Worm (Caenorhabditis elegans) whole organism, midembryonic: Measurements from ENCODE around the gene F49C12.7.
A peak's percentile ranks its signal among the peaks of the same experiment; 100 is the strongest.

Experiments used
- T22C8.4 ChIP-seq: fragments of 200-800 bp; sonication (Bioruptor generic); IDR thresholded peaks from 2 replicates; pipeline ENCODE4 v1.3.6; 2022; ENCODE audit warnings: missing genetic modification characterization, missing compliant biosample characterization
- cog-1 ChIP-seq: sonication (generic microtip); optimal IDR thresholded peaks from 2 replicates; lab custom pipeline; 2016; ENCODE audit warnings: missing genetic modification characterization, missing compliant biosample characterization
- flt-1 ChIP-seq: fragments of 200-800 bp; sonication (Bioruptor generic); IDR thresholded peaks from 2 replicates; pipeline ENCODE4 v1.3.6; 2022; ENCODE audit warnings: missing genetic modification characterization, missing compliant biosample characterization
- klf-2 ChIP-seq: fragments of 200-800 bp; sonication (Bioruptor generic); conservative IDR thresholded peaks from 2 replicates; pipeline ENCODE4 v1.3.6; 2022; ENCODE audit warnings: missing genetic modification reagents, missing genetic modification characterization, missing compliant biosample characterization
- med-1 ChIP-seq: sonication (generic microtip); optimal IDR thresholded peaks from 2 replicates; lab custom pipeline; 2017; ENCODE audit warnings: missing genetic modification characterization, mild to moderate bottlenecking, missing compliant biosample characterization, antibody characterized with exemption, missing genetic modification reagents; ENCODE audit not compliant: insufficient read depth
- ref-1 ChIP-seq: fragments of 200-800 bp; sonication (Bioruptor generic); conservative IDR thresholded peaks from 2 replicates; pipeline ENCODE4 v1.3.6; 2022; ENCODE audit warnings: missing genetic modification reagents, missing genetic modification characterization, missing compliant biosample characterization
- tab-1 ChIP-seq: fragments of 200-800 bp; sonication (Bioruptor generic); IDR thresholded peaks from 2 replicates; pipeline ENCODE4 v1.3.6; 2022; ENCODE audit warnings: missing genetic modification characterization, missing compliant biosample characterization
- ztf-23 ChIP-seq: fragments of 200-800 bp; sonication (Bioruptor generic); IDR thresholded peaks from 2 replicates; pipeline ENCODE4 v1.3.6; 2022; ENCODE audit warnings: missing genetic modification reagents, missing genetic modification characterization, missing compliant biosample characterization
- ztf-29 ChIP-seq: fragments of 200-800 bp; sonication (Bioruptor generic); IDR thresholded peaks from 2 replicates; pipeline ENCODE4 v1.3.6; 2022; ENCODE audit warnings: missing genetic modification reagents, missing genetic modification characterization, missing compliant biosample characterization

The F49C12.7 gene

DNA sequence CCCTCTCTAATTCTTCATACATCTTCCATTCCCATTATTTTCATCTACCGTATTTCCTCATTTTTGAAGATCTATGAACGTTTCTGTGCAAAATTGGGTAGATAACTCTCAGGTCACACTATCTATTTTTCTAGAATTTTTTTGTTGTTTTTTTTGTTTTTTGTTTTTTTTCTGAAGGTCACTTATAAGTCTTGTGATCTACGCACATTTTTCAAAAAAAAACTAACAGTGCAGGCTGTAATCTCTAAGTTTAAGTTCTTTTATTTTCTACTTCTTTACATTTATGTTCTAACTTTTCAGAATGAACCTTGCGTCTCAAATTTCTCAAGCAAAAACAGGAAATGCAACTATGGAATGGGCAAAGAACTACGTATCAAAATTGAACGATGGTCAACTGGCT is 42.9 kb downstream of the F49C12.7 start, which contains the start of gene flh-3:
TSS of gene flh-3 (plus strand) at position 301 of the 400 bp plus-strand sequence.
- TF ChIP-seq klf-2 (GFP tag; lab: Robert Waterston, UW) (no peak), T22C8.4 (no peak), med-1 (no peak), flt-1 (GFP tag; lab: Robert Waterston, UW) (no peak), tab-1 (no peak), ztf-29 (GFP tag; lab: Robert Waterston, UW) (no peak), ztf-23 (GFP tag; lab: Robert Waterston, UW) (no peak), cog-1 (tag; lab: Kevin White, UChicago) (no peak), ref-1 (no peak)

DNA sequence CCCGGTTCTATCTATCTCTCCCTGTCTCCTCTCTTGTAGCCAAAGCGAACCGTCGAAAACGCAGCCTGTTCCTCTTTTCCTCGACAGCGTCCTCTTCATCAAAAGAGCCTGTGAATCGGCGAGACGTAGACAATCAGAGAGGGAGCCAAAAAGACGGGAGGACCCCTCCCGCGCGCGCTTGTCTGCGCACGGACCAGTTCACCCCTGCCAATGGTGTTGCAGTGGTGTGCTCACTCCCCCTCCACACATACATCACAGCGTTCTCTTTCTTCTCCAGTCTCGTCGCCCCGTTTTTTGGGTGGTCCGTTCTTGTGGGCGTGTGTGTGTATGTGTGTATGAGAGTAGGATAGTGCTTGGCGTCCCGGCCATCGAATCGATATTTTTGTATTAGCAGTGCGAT is 43.8 kb downstream of the F49C12.7 start:
- TF ChIP-seq med-1, result no peak
- TF ChIP-seq ztf-29 (GFP tag; lab: Robert Waterston, UW), result no peak
- TF ChIP-seq klf-2 (GFP tag; lab: Robert Waterston, UW), result no peak
- no peak for TF ChIP-seq ztf-23 (GFP tag; lab: Robert Waterston, UW)
- TF ChIP-seq tab-1, result peak; percentile 68; the same call in 1 of the 2 replicates
- peak; percentile 66; the same call in 1 of the 2 replicates for TF ChIP-seq flt-1 (GFP tag; lab: Robert Waterston, UW)
- TF ChIP-seq T22C8.4, result no peak

DNA sequence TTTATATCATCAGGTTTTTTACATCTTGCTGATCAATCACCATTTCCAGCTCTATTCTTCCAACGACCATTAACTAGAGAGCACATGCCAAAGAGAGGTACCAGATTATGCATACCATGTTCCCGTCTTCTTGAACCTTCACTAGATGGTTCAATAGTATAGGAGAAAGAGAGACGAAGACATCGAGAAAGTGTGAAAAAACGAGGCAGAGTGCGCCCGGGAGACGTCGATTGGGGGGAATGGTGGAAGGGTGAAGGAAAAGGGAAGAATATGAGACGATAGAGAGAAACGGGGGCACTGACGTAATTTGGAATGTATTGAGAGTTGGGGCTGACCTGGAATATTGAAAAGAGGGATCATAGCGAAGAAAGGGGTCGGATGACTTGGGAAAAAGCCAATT is 45.1 kb downstream of the F49C12.7 start:
- TF ChIP-seq med-1 (no peak), ztf-29 (GFP tag; lab: Robert Waterston, UW) (no peak), cog-1 (tag; lab: Kevin White, UChicago) (no peak), flt-1 (GFP tag; lab: Robert Waterston, UW) (no peak), tab-1 (no peak), ref-1 (no peak)

DNA sequence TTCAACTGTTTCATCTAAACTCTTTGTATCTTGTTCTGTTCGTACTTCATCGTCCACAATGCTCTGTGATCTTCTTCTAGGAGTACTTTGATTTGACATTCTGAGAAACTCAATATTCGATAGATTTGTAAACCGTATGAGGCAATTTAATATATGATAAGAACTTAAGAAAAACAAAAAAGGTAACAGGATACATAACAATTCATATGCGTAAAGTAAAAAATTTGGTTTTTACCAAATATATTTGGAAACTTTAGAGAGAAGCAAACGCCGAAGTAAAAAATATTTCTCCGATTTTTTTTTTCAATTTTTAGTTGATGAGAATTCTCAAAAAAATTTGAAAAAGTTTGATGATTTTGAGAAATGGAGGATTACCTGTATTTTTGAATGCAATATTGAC is 46.3 kb downstream of the F49C12.7 start, which contains the start of gene Y11D7A.19:
TSS of gene Y11D7A.19 (minus strand) at position 101 of the 400 bp plus-strand sequence.
- TF ChIP-seq ztf-29 (GFP tag; lab: Robert Waterston, UW), result no peak
- TF ChIP-seq cog-1 (tag; lab: Kevin White, UChicago), result no peak
- no peak for TF ChIP-seq tab-1
- TF ChIP-seq klf-2 (GFP tag; lab: Robert Waterston, UW), result no peak
- TF ChIP-seq ref-1, result no peak
- no peak for TF ChIP-seq med-1
- no peak for TF ChIP-seq flt-1 (GFP tag; lab: Robert Waterston, UW)
- TF ChIP-seq ztf-23 (GFP tag; lab: Robert Waterston, UW), result no peak
- TF ChIP-seq T22C8.4, result no peak

DNA sequence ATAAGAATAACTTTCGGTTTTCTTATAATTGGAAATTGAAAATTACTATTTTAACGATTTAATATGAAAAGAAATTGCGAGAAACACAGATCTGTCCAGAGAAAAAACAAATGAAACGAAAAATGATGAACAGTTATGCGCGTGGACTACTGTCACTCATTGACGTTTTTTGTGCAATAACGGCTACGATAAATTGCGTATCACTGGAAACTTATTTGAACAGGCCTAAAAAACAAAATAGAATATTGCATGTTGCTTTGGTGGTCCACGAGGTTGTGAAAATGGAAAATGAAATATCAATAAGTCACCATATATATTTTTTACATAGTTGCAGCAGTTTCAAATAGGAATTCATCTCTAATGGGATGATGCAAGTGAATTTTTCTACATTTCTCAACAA is 48.2 kb downstream of the F49C12.7 start:
- TF ChIP-seq ref-1 (no peak), klf-2 (GFP tag; lab: Robert Waterston, UW) (no peak), flt-1 (GFP tag; lab: Robert Waterston, UW) (no peak), tab-1 (no peak), ztf-29 (GFP tag; lab: Robert Waterston, UW) (no peak), ztf-23 (GFP tag; lab: Robert Waterston, UW) (no peak), cog-1 (tag; lab: Kevin White, UChicago) (no peak), T22C8.4 (no peak), med-1 (no peak)

DNA sequence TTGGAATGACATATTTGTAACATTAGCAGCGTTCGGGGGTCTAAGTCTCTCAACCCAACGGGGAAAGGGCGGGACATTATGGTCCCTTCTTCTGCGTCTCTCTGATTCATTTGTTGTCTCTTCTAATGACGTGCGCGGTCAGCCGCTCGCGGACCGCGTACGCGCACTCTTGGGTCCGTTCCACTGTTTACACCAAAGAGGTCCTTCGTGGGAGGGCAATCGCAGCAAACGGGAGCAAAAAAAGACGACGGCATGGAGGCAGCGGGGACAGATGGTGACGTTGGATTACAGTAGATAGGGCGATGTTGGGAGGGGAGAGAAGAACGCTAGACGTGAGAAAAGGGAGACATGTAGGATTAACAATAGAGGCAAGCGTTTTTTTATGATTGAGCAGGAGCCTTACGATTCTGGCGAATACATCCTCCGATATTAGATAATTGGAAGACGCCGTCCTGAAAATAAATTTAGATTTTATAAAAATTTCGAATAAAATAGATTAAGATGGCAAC is 48.9 kb downstream of the F49C12.7 start, which contains the start of gene flh-1:
TSS of gene flh-1 (minus strand) at position 459 of the 509 bp plus-strand sequence.
- TF ChIP-seq tab-1 (peak; percentile 63; the same call in 1 of the 2 replicates), cog-1 (tag; lab: Kevin White, UChicago) (no peak), flt-1 (GFP tag; lab: Robert Waterston, UW) (peak; percentile 76)

DNA sequence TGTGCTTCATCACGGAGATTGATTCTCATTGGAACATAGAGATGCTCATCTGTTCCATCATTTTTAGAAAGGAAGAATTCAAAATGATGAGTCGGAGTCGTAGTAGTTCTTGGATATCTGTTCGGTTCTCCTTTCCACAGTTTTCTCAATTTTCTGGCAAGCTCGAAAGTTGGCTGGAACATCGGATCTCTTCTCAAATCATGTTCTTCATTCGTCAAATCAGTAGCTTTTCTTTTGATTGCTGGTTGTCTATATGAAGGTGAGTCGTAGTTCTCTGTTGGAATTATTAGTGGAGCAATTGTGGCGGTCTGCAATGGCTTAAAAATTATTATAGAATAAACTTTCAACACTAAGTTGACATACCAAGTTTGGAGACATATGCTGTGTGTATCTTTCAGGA is 50.4 kb downstream of the F49C12.7 start:
- no peak for TF ChIP-seq flt-1 (GFP tag; lab: Robert Waterston, UW)
- no peak for TF ChIP-seq ztf-23 (GFP tag; lab: Robert Waterston, UW)
- TF ChIP-seq tab-1, result no peak
- TF ChIP-seq ref-1, result no peak
- TF ChIP-seq klf-2 (GFP tag; lab: Robert Waterston, UW), result no peak
- TF ChIP-seq T22C8.4, result no peak
- TF ChIP-seq cog-1 (tag; lab: Kevin White, UChicago), result no peak
- TF ChIP-seq med-1, result no peak
- TF ChIP-seq ztf-29 (GFP tag; lab: Robert Waterston, UW), result no peak

DNA sequence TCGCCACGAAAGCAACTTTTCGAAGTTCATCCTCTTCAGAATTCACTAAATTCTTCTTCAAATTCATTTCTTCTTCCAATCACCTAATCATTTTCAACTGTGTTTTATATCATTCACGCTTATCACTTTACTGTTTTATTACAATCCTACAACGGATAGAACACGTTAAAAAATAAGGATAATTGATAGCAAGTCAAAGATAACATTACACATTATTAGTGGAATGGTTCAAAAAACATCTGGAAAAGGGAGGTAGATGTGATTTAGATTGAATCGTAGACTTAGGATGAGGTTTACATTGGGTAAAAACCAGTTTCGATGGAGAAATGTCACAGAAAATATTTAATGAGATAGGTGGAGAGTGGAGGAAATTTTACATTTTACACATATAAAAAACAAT is 51.0 kb downstream of the F49C12.7 start, which contains the start of gene col-120:
TSS of gene col-120 (minus strand) at position 101 of the 400 bp plus-strand sequence.
- TF ChIP-seq flt-1 (GFP tag; lab: Robert Waterston, UW) (no peak), ztf-29 (GFP tag; lab: Robert Waterston, UW) (no peak), tab-1 (no peak), T22C8.4 (no peak), ztf-23 (GFP tag; lab: Robert Waterston, UW) (no peak)

DNA sequence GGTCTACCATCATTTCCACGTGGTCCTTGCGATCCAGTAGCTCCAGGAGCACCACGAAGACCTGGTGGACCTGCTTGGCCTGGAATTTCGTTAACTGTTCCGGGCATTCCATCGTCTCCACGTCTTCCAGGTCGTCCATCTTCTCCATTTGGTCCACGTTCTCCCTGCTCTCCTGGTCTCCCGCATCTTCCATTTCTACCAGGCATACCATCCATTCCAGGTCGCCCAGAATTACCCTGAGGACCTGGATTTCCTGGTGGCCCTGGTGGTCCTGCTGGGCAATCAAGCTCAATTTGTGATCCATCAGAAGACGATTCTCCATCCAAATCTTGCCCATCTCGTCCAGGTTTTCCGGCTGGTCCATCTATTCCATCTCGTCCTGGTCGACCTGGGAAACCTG is 51.9 kb downstream of the F49C12.7 start:
- TF ChIP-seq flt-1 (GFP tag; lab: Robert Waterston, UW), result no peak
- TF ChIP-seq klf-2 (GFP tag; lab: Robert Waterston, UW), result no peak
- TF ChIP-seq ztf-29 (GFP tag; lab: Robert Waterston, UW), result no peak
- TF ChIP-seq med-1, result no peak
- TF ChIP-seq tab-1, result no peak
- no peak for TF ChIP-seq ref-1
- no peak for TF ChIP-seq cog-1 (tag; lab: Kevin White, UChicago)
- TF ChIP-seq T22C8.4, result no peak
- TF ChIP-seq ztf-23 (GFP tag; lab: Robert Waterston, UW), result no peak

DNA sequence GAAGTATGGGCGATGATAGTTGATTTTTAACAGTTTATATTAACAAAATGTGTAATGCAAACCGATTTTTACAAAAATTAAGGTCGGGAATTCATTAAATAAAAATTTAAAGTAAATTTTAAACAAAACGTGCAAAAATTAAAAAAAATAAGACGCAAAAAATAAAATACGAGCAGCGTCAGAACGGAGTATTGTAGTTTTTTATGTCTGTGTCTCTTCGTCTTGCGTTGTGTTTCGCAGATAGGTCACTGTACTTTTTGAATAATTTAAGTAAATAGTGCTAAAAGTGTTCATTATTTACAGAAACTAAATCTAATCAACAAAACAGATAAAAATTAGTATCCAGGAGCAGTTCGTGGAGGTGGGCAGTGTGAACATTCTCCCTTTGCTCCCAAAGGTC is 52.4 kb downstream of the F49C12.7 start:
- no peak for TF ChIP-seq T22C8.4
- TF ChIP-seq klf-2 (GFP tag; lab: Robert Waterston, UW), result no peak

DNA sequence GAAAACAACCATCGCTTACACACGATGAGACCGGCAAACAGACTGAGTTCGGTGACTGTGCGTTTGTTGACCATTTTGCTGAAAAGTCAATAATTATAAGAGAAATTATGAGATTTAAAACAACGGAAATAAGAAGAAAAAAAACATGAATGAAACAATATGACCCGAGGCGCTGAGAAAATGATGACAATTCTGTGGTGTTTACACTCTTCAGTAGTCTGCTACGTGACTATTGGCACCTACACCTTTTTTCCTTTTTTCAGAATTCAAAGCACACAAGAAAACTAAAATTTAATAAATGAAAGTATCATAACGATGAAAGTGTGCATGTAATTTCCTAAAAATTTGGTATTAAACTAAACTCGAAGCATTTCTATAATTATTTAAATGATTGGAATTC is 53.0 kb downstream of the F49C12.7 start, which contains the start of gene Y11D7A.10:
TSS of gene Y11D7A.10 (minus strand) at position 82 of the 400 bp plus-strand sequence.
- TF ChIP-seq T22C8.4 (no peak), flt-1 (GFP tag; lab: Robert Waterston, UW) (no peak), tab-1 (no peak), cog-1 (tag; lab: Kevin White, UChicago) (no peak), ztf-29 (GFP tag; lab: Robert Waterston, UW) (no peak), ref-1 (no peak), med-1 (no peak), klf-2 (GFP tag; lab: Robert Waterston, UW) (no peak), ztf-23 (GFP tag; lab: Robert Waterston, UW) (no peak)
